Worm (Caenorhabditis elegans) whole organism, early embryonic: Measurements from ENCODE around the gene rpl-28.

ENCODE experiments used
- B0310.2 ChIP-seq: sonication (generic microtip); optimal IDR thresholded peaks from 2 replicates; lab custom pipeline; 2016; ENCODE audit warnings: mild to moderate bottlenecking, missing genetic modification characterization, missing compliant biosample characterization
- F13C5.2 ChIP-seq: sonication (generic microtip); optimal IDR thresholded peaks from 2 replicates; lab custom pipeline; 2017; ENCODE audit warnings: mild to moderate bottlenecking, missing genetic modification characterization, inconsistent platforms, missing compliant biosample characterization
- ama-1 ChIP-seq: fragments of 150-350 bp; optimal IDR thresholded peaks from 2 replicates; lab custom pipeline; 2014
- ceh-13 ChIP-seq: fragments of 200-800 bp; sonication (Bioruptor generic); optimal IDR thresholded peaks from 2 replicates; lab custom pipeline; 2018; ENCODE audit warnings: mild to moderate bottlenecking, missing genetic modification characterization, missing compliant biosample characterization
- hmg-4 ChIP-seq: fragments of 200-800 bp; sonication (Bioruptor generic); optimal IDR thresholded peaks from 2 replicates; lab custom pipeline; 2018; ENCODE audit warnings: mild to moderate bottlenecking, missing genetic modification characterization, missing compliant biosample characterization
- hnd-1 ChIP-seq: sonication (generic microtip); optimal IDR thresholded peaks from 2 replicates; lab custom pipeline; 2016; ENCODE audit warnings: missing genetic modification characterization, missing compliant biosample characterization
- tbx-11 ChIP-seq: fragments of 200-800 bp; sonication (Bioruptor generic); IDR thresholded peaks from 2 replicates; pipeline ENCODE4 v1.3.6; 2022; ENCODE audit warnings: missing genetic modification characterization, missing compliant biosample characterization
- tra-4 ChIP-seq: sonication (generic microtip); optimal IDR thresholded peaks from 2 replicates; lab custom pipeline; 2017; ENCODE audit warnings: missing genetic modification characterization, missing compliant biosample characterization

ce11 chrV:12752407-12752806, 24.5 kb upstream of the rpl-28 start, which contains the start of gene C15C8.8:
- TF ChIP-seq hmg-4 (GFP tag; lab: Kevin White, UChicago) = no peak
- no peak for TF ChIP-seq ama-1
- no peak for TF ChIP-seq hnd-1 (tag; lab: Kevin White, UChicago)
- TF ChIP-seq B0310.2 = no peak
- no peak for TF ChIP-seq tbx-11 (GFP tag; lab: Robert Waterston, UW)
- no peak for TF ChIP-seq ceh-13 (GFP tag; lab: Kevin White, UChicago)
- no peak for TF ChIP-seq tra-4 (tag; lab: Kevin White, UChicago)
- TF ChIP-seq F13C5.2 (tag; lab: Kevin White, UChicago) = no peak
